Worm (Caenorhabditis elegans) whole organism, young adult: ENCODE results near the gene D2096.13.

Experiments used
- B0035.1 ChIP-seq: sonication (generic microtip); optimal IDR thresholded peaks from 2 replicates; lab custom pipeline; 2016; ENCODE audit warnings: missing genetic modification characterization, mild to moderate bottlenecking, missing compliant biosample characterization, missing genotype, missing genetic modification reagents
- D2030.7 ChIP-seq: fragments of 200-800 bp; sonication (Bioruptor generic); IDR thresholded peaks from 2 replicates; pipeline ENCODE4 v1.3.6; 2022; ENCODE audit warnings: missing genetic modification reagents, missing genetic modification characterization, missing compliant biosample characterization
- F23B12.7 ChIP-seq: sonication (generic microtip); optimal IDR thresholded peaks from 2 replicates; lab custom pipeline; 2017; ENCODE audit warnings: missing genetic modification characterization, mild to moderate bottlenecking, missing compliant biosample characterization, antibody characterized with exemption, moderate library complexity; ENCODE audit not compliant: insufficient read depth
- F37B4.10 ChIP-seq: fragments of 200-800 bp; sonication (Bioruptor generic); IDR thresholded peaks from 2 replicates; pipeline ENCODE4 v1.3.6; 2022; ENCODE audit warnings: missing genetic modification characterization, missing compliant biosample characterization
- F39B2.1 ChIP-seq: fragments of 200-800 bp; sonication (Bioruptor generic); IDR thresholded peaks from 2 replicates; pipeline ENCODE4 v1.3.6; 2022; ENCODE audit warnings: missing genetic modification reagents, missing genetic modification characterization, missing compliant biosample characterization
- F52B5.7 ChIP-seq: sonication (generic microtip); optimal IDR thresholded peaks from 2 replicates; lab custom pipeline; 2016; ENCODE audit warnings: mild to moderate bottlenecking, missing genetic modification characterization, missing compliant biosample characterization
- F55B11.4 ChIP-seq: sonication (generic microtip); optimal IDR thresholded peaks from 2 replicates; lab custom pipeline; 2016; ENCODE audit warnings: missing compliant biosample characterization, missing genetic modification characterization, borderline replicate concordance; ENCODE audit not compliant: insufficient read depth
- T26A5.8 ChIP-seq: sonication (generic microtip); optimal IDR thresholded peaks from 2 replicates; lab custom pipeline; 2016; ENCODE audit warnings: missing genetic modification characterization, missing compliant biosample characterization
- Y79H2A.3 ChIP-seq: fragments of 200-800 bp; sonication (Bioruptor generic); conservative IDR thresholded peaks from 2 replicates; pipeline ENCODE4 v1.3.6; 2022; ENCODE audit warnings: missing genetic modification reagents, missing genetic modification characterization, missing compliant biosample characterization
- ZK185.1 ChIP-seq: sonication (generic microtip); optimal IDR thresholded peaks from 2 replicates; lab custom pipeline; 2016; ENCODE audit warnings: mild to moderate bottlenecking, missing genetic modification characterization, missing compliant biosample characterization; ENCODE audit not compliant: poor library complexity, severe bottlenecking
- akir-1 ChIP-seq: fragments of 200-800 bp; sonication (Bioruptor generic); optimal IDR thresholded peaks from 2 replicates; lab custom pipeline; 2018; ENCODE audit warnings: mild to moderate bottlenecking, missing genetic modification characterization, moderate library complexity, missing compliant biosample characterization
- ama-1 ChIP-seq, 3 experiments: fragments of 150-350 bp in 1 of 3; sonication (generic microtip) in 2 of 3; optimal IDR thresholded peaks; 2 replicates each; lab custom pipeline; 2014 to 2018; ENCODE audit warnings: missing biosample characterization in 2 of 3, missing genetic modification characterization in 2 of 3, missing genetic modification reagents in 2 of 3
- aptf-3 ChIP-seq: fragments of 200-800 bp; sonication (Bioruptor generic); IDR thresholded peaks from 2 replicates; pipeline ENCODE4 v1.3.6; 2022; ENCODE audit warnings: missing genetic modification characterization, missing compliant biosample characterization
- attf-3 ChIP-seq: fragments of 200-800 bp; sonication (Bioruptor generic); conservative IDR thresholded peaks from 2 replicates; pipeline ENCODE4 v1.3.6; 2022; ENCODE audit warnings: missing genetic modification reagents, missing genetic modification characterization, missing compliant biosample characterization
- attf-6 ChIP-seq: fragments of 200-800 bp; sonication (Bioruptor generic); IDR thresholded peaks from 2 replicates; pipeline ENCODE4 v1.3.6; 2022; ENCODE audit warnings: missing genetic modification reagents, missing genetic modification characterization, missing compliant biosample characterization
- bed-2 ChIP-seq: fragments of 200-800 bp; sonication (Bioruptor generic); IDR thresholded peaks from 2 replicates; pipeline ENCODE4 v1.3.6; 2022; ENCODE audit warnings: missing genetic modification reagents, missing genetic modification characterization, missing compliant biosample characterization
- cebp-1 ChIP-seq, 2 experiments: fragments of 200-800 bp in 1 of 2; sonication (Bioruptor generic) in 1 of 2; sonication (generic microtip) in 1 of 2; IDR thresholded peaks in 1 of 2; optimal IDR thresholded peaks in 1 of 2; 2 replicates each; pipeline versions ENCODE4 v1.3.6 to Lab custom; 2017 to 2022; ENCODE audit warnings: missing compliant biosample characterization in 2 of 2, missing genetic modification characterization in 2 of 2, mild to moderate bottlenecking in 1 of 2, missing genetic modification reagents in 1 of 2, moderate library complexity in 1 of 2
- ceh-100 ChIP-seq: fragments of 200-800 bp; sonication (Bioruptor generic); IDR thresholded peaks from 2 replicates; pipeline ENCODE4 v1.3.6; 2022; ENCODE audit warnings: missing genetic modification reagents, missing genetic modification characterization, missing compliant biosample characterization
- ceh-58 ChIP-seq: fragments of 200-800 bp; sonication (Bioruptor generic); IDR thresholded peaks from 2 replicates; pipeline ENCODE4 v1.3.6; 2022; ENCODE audit warnings: missing genetic modification characterization, missing compliant biosample characterization
- ceh-79 ChIP-seq: sonication (generic microtip); optimal IDR thresholded peaks from 2 replicates; lab custom pipeline; 2017; ENCODE audit warnings: mild to moderate bottlenecking, missing genetic modification characterization, missing compliant biosample characterization
- die-1 ChIP-seq: sonication (generic microtip); optimal IDR thresholded peaks from 2 replicates; lab custom pipeline; 2016; ENCODE audit warnings: missing genotype, mild to moderate bottlenecking, missing genetic modification characterization, missing compliant biosample characterization
- egl-44 ChIP-seq: fragments of 200-800 bp; sonication (Bioruptor generic); IDR thresholded peaks from 2 replicates; pipeline ENCODE4 v1.3.6; 2022; ENCODE audit warnings: missing genetic modification reagents, missing genetic modification characterization, missing compliant biosample characterization
- egrh-3 ChIP-seq: fragments of 200-800 bp; sonication (Bioruptor generic); IDR thresholded peaks from 2 replicates; pipeline ENCODE4 v1.3.6; 2022; ENCODE audit warnings: missing genetic modification reagents, missing genetic modification characterization, missing compliant biosample characterization
- ekl-4 ChIP-seq: fragments of 200-800 bp; sonication (Bioruptor generic); IDR thresholded peaks from 2 replicates; pipeline ENCODE4 v1.3.6; 2022; ENCODE audit warnings: missing genetic modification reagents, missing genetic modification characterization, missing compliant biosample characterization
- him-1 ChIP-seq: sonication (generic microtip); optimal IDR thresholded peaks from 2 replicates; lab custom pipeline; 2016; ENCODE audit warnings: missing genotype, missing genetic modification reagents, missing genetic modification characterization, missing compliant biosample characterization
- hmg-20 ChIP-seq: fragments of 200-800 bp; sonication (Bioruptor generic); IDR thresholded peaks from 2 replicates; pipeline ENCODE4 v1.3.6; 2022; ENCODE audit warnings: missing genetic modification reagents, missing genetic modification characterization, missing compliant biosample characterization
- lag-1 ChIP-seq: fragments of 200-800 bp; sonication (Bioruptor generic); IDR thresholded peaks from 2 replicates; pipeline ENCODE4 v1.3.6; 2022; ENCODE audit warnings: missing genetic modification reagents, missing genetic modification characterization, missing compliant biosample characterization
- let-607 ChIP-seq, 2 experiments: fragments of 200-800 bp in 1 of 2; sonication (Bioruptor generic) in 1 of 2; sonication (generic microtip) in 1 of 2; optimal IDR thresholded peaks; 2 replicates each; lab custom pipeline; 2016 to 2018; ENCODE audit warnings: mild to moderate bottlenecking in 2 of 2, missing compliant biosample characterization in 2 of 2, missing genetic modification characterization in 2 of 2, moderate library complexity in 2 of 2, missing genotype in 1 of 2
- lin-35 ChIP-seq, 3 experiments: fragments of 150-350 bp in 2 of 3; sonication (generic microtip) in 1 of 3; optimal IDR thresholded peaks; 2 replicates each; lab custom pipeline; 2014 to 2018; ENCODE audit warnings: missing biosample characterization in 3 of 3, missing genetic modification characterization in 3 of 3, missing genetic modification reagents in 3 of 3
- madf-10 ChIP-seq: sonication (generic microtip); optimal IDR thresholded peaks from 2 replicates; lab custom pipeline; 2016; ENCODE audit warnings: mild to moderate bottlenecking, missing genetic modification characterization, missing compliant biosample characterization
- madf-8 ChIP-seq: fragments of 200-800 bp; sonication (Bioruptor generic); conservative IDR thresholded peaks from 2 replicates; pipeline ENCODE4 v1.3.6; 2022; ENCODE audit warnings: missing genetic modification reagents, missing genetic modification characterization, missing compliant biosample characterization
- mes-4 ChIP-seq: sonication (generic microtip); optimal IDR thresholded peaks from 2 replicates; lab custom pipeline; 2016; ENCODE audit warnings: missing genotype, missing genetic modification characterization, missing compliant biosample characterization
- nfyb-1 ChIP-seq: fragments of 200-800 bp; sonication (Bioruptor generic); IDR thresholded peaks from 2 replicates; pipeline ENCODE4 v1.3.6; 2022; ENCODE audit warnings: missing genetic modification reagents, missing genetic modification characterization, missing compliant biosample characterization
- nhr-179 ChIP-seq: sonication (generic microtip); optimal IDR thresholded peaks from 2 replicates; lab custom pipeline; 2016; ENCODE audit warnings: mild to moderate bottlenecking, missing genetic modification characterization, missing compliant biosample characterization
- pbrm-1 ChIP-seq: fragments of 200-800 bp; sonication (Bioruptor generic); IDR thresholded peaks from 2 replicates; pipeline ENCODE4 v1.3.6; 2022; ENCODE audit warnings: missing genetic modification reagents, missing genetic modification characterization, missing compliant biosample characterization
- repo-1 ChIP-seq: sonication (generic microtip); optimal IDR thresholded peaks from 2 replicates; lab custom pipeline; 2017; ENCODE audit warnings: mild to moderate bottlenecking, missing genetic modification characterization, missing compliant biosample characterization
- sdz-38 ChIP-seq: sonication (generic microtip); optimal IDR thresholded peaks from 2 replicates; lab custom pipeline; 2016; ENCODE audit warnings: missing genotype, missing genetic modification characterization, missing compliant biosample characterization
- snpc-3.4 ChIP-seq: sonication (generic microtip); optimal IDR thresholded peaks from 2 replicates; lab custom pipeline; 2017; ENCODE audit warnings: missing genetic modification characterization, mild to moderate bottlenecking, missing compliant biosample characterization, antibody characterized with exemption, moderate library complexity, missing genotype, missing genetic modification reagents
- sptf-2 ChIP-seq: fragments of 200-800 bp; sonication (Bioruptor generic); optimal IDR thresholded peaks from 2 replicates; lab custom pipeline; 2018; ENCODE audit warnings: mild to moderate bottlenecking, missing genetic modification characterization, missing compliant biosample characterization
- tbp1 ChIP-seq: fragments of 200-800 bp; sonication (Bioruptor generic); optimal IDR thresholded peaks from 2 replicates; lab custom pipeline; 2018; ENCODE audit warnings: mild to moderate bottlenecking, missing genetic modification characterization, missing compliant biosample characterization
- unc-130 ChIP-seq: sonication (generic microtip); optimal IDR thresholded peaks from 2 replicates; lab custom pipeline; 2016; ENCODE audit warnings: missing genetic modification reagents, missing genetic modification characterization, missing compliant biosample characterization
- ztf-18 ChIP-seq: sonication (generic microtip); optimal IDR thresholded peaks from 2 replicates; lab custom pipeline; 2016; ENCODE audit warnings: missing genotype, mild to moderate bottlenecking, missing genetic modification characterization, missing compliant biosample characterization
- ztf-25 ChIP-seq: fragments of 200-800 bp; sonication (Bioruptor generic); IDR thresholded peaks from 2 replicates; pipeline ENCODE4 v1.3.6; 2022; ENCODE audit warnings: missing genetic modification reagents, missing genetic modification characterization, missing compliant biosample characterization
- ztf-3 ChIP-seq: fragments of 200-800 bp; sonication (Bioruptor generic); optimal IDR thresholded peaks from 2 replicates; lab custom pipeline; 2018; ENCODE audit warnings: mild to moderate bottlenecking, missing genetic modification characterization, missing compliant biosample characterization
- ztf-6 ChIP-seq: fragments of 200-800 bp; sonication (Bioruptor generic); IDR thresholded peaks from 2 replicates; pipeline ENCODE4 v1.3.6; 2022; ENCODE audit warnings: missing genetic modification reagents, missing genetic modification characterization, missing compliant biosample characterization

D2096.13 gene

DNA sequence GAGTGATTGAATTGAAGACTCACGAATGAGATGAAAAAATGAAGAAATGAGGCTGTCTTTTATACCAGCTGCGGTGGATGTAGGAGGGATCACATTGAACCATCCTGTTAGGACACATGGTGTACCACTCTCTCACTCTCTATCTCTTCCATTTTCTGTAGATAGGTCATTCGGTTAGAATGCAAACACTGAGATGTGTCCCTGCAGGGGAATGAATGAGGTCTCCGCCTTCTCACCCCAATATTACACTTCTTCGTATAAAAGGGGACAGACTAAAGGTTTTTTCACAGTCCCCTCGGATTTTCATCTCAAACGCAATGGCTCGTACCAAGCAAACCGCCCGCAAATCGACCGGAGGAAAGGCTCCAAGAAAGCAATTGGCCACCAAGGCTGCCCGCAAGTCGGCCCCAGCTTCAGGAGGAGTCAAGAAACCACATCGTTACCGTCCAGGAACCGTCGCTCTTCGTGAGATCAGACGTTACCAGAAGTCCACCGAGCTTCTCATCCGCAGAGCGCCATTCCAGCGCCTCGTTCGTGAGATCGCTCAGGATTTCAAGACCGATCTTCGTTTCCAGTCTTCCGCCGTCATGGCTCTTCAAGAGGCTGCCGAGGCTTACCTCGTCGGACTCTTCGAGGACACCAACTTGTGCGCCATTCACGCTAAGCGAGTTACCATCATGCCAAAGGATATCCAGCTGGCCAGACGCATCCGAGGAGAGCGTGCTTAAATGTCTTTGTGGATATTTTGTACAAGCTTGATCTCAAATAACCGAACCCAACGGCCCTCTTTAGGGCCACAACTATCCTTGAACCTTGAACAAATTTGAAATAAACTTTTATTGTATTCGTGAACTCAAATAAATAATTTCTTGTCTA is 24.2 kb downstream of the D2096.13 start, which contains the start of gene his-32:
Gene his-32, plus strand, starts transcription at position 318 of the 876 bp plus-strand sequence.
- TF ChIP-seq snpc-3.4 (tag; lab: Kevin White, UChicago) (no peak), ztf-25 (GFP tag; lab: Robert Waterston, UW) (no peak), attf-6 (GFP tag; lab: Robert Waterston, UW) (no peak), cebp-1 (GFP tag; IDR thresholded peaks at IDR 0.05; lab: Robert Waterston, UW) (no peak), cebp-1 (tag; optimal IDR thresholded peaks at IDR 0.05; lab: Kevin White, UChicago) (no peak), ekl-4 (peak; percentile 37; the same call in 1 of the 2 replicates), tbp1 (GFP tag; lab: Kevin White, UChicago) (no peak), egl-44 (GFP tag; lab: Robert Waterston, UW) (no peak), lag-1 (GFP tag; lab: Robert Waterston, UW) (no peak), mes-4 (tag; lab: Kevin White, UChicago) (no peak), D2030.7 (GFP tag; lab: Robert Waterston, UW) (no peak), F52B5.7 (no peak), let-607 (tag; optimal IDR thresholded peaks at IDR 0.05; lab: Kevin White, UChicago) (no peak), aptf-3 (GFP tag; lab: Robert Waterston, UW) (no peak), die-1 (tag; lab: Kevin White, UChicago) (no peak), egrh-3 (GFP tag; lab: Robert Waterston, UW) (peak; percentile 49; the same call in 1 of the 2 replicates), pbrm-1 (GFP tag; lab: Robert Waterston, UW) (peak; percentile 44; the same call in 1 of the 2 replicates), ztf-6 (GFP tag; lab: Robert Waterston, UW) (no peak), unc-130 (GFP tag; lab: Kevin White, UChicago) (no peak), ztf-18 (tag; lab: Kevin White, UChicago) (no peak), repo-1 (tag; lab: Kevin White, UChicago) (no peak), hmg-20 (no peak), F55B11.4 (tag; lab: Kevin White, UChicago) (no peak), F39B2.1 (GFP tag; lab: Robert Waterston, UW) (peak; percentile 63; the same call in 1 of the 2 replicates), ztf-3 (no peak), ceh-79 (no peak), sdz-38 (no peak), lin-35 (GFP tag; optimal IDR thresholded peaks at IDR 0.05; lab: Kevin White, UChicago) (no peak), bed-2 (GFP tag; lab: Robert Waterston, UW) (no peak), akir-1 (GFP tag; lab: Kevin White, UChicago) (no peak)

DNA sequence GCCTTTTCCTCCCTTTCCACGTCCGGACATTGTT is 24.6 kb downstream of the D2096.13 start, which contains the start of gene his-31:
Gene his-31, minus strand, starts transcription at position 30 of the 34 bp plus-strand sequence.
- no peak for TF ChIP-seq ama-1 (optimal IDR thresholded peaks at IDR 0.05; lab: Kevin White, UChicago)
- no peak for TF ChIP-seq ama-1 (GFP tag; optimal IDR thresholded peaks at IDR 0.05; lab: Kevin White, UChicago)
- no peak for TF ChIP-seq madf-8 (GFP tag; lab: Robert Waterston, UW)
- TF ChIP-seq nfyb-1, result no peak
- TF ChIP-seq madf-10 (tag; lab: Kevin White, UChicago), result no peak
- no peak for TF ChIP-seq unc-130 (GFP tag; lab: Kevin White, UChicago)
- no peak for TF ChIP-seq lag-1 (GFP tag; lab: Robert Waterston, UW)
- TF ChIP-seq sptf-2 (GFP tag; lab: Kevin White, UChicago), result no peak
- no peak for TF ChIP-seq ceh-58 (GFP tag; lab: Robert Waterston, UW)
- no peak for TF ChIP-seq T26A5.8 (tag; lab: Kevin White, UChicago)
- no peak for TF ChIP-seq egl-44 (GFP tag; lab: Robert Waterston, UW)
- no peak for TF ChIP-seq him-1
- no peak for TF ChIP-seq pbrm-1 (GFP tag; lab: Robert Waterston, UW)
- TF ChIP-seq B0035.1 (tag; lab: Kevin White, UChicago), result no peak
- no peak for TF ChIP-seq Y79H2A.3
- no peak for TF ChIP-seq nhr-179 (tag; lab: Kevin White, UChicago)
- no peak for TF ChIP-seq ZK185.1 (tag; lab: Kevin White, UChicago)
- TF ChIP-seq ceh-100, result no peak
- no peak for TF ChIP-seq attf-3 (GFP tag; lab: Robert Waterston, UW)
- TF ChIP-seq F37B4.10 (GFP tag; lab: Robert Waterston, UW), result no peak
- TF ChIP-seq F23B12.7 (tag; lab: Kevin White, UChicago), result no peak
